Fruit fly (Drosophila melanogaster): ENCODE data around the gene CG3769.

CG3769 gene

DNA sequence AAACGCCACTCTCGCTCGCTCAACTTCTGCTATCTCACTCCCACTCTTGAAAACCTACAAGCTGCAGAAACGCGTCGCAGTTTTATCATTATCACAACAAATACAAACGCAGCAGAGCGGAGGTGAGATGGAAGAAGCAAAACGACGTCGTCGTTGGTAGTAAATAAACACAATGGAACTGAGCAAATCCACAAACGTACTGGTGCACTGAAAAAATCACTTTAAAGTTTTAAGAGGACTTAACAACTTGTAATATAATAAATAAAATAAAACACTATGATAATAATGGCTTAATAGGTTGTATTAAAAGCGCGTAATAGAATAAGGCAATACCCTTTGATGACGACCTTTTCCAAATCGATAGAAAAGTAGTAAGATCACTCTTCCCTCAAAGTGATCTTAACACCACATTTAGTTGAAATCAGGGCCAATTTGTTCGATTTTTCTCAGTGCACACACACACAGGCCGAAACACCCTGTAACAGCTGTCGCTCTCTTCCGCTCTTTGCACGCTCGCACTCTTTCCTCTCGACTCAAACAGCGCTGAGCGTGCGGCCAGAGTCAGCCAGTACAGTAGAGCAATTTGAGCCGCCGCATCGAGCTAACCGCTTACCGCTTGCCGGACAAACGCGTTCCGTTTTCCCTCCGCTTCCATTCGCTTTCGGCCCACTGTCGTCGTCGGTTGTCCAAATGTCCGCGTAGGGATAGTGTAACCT, 14.2 kb downstream of the CG3769 start:
- TF ChIP-seq rn (GFP tag; IDR thresholded peaks at IDR 0.05) (peak; percentile 85), Snoo (tag; optimal IDR thresholded peaks at IDR 0.05) (peak; percentile 97), CG12605 (GFP tag; IDR thresholded peaks at IDR 0.05) (peak; percentile 89), CG34367 (tag; optimal IDR thresholded peaks at IDR 0.05) (peak; percentile 91), EcR (GFP tag; optimal IDR thresholded peaks at IDR 0.05) (peak; percentile 51), CG17806 (tag; optimal IDR thresholded peaks at IDR 0.05) (peak; percentile 92), gl (tag; optimal IDR thresholded peaks at IDR 0.05) (peak; percentile 82), CG32121 (GFP tag; IDR thresholded peaks at IDR 0.05) (peak; percentile 95), CG9948 (tag; optimal IDR thresholded peaks at IDR 0.05) (peak; percentile 94), CG13204 (GFP tag; optimal IDR thresholded peaks at IDR 0.05) (peak; percentile 92), CG14655 (GFP tag; optimal IDR thresholded peaks at IDR 0.05) (peak; percentile 95), Ets98B (GFP tag; IDR thresholded peaks at IDR 0.05) (peak; percentile 92), D1 (tag; optimal IDR thresholded peaks at IDR 0.05) (peak; percentile 90), CG10348 (GFP tag; IDR thresholded peaks at IDR 0.05) (peak; percentile 88), Pif1B (GFP tag; optimal IDR thresholded peaks at IDR 0.05) (peak; percentile 92), fd96Ca (GFP tag; IDR thresholded peaks at IDR 0.05) (peak; percentile 97), CG15710 (tag; optimal IDR thresholded peaks at IDR 0.05) (peak; percentile 97), Pif1A (GFP tag; optimal IDR thresholded peaks at IDR 0.05) (peak; percentile 96), CG4496 (GFP tag; IDR thresholded peaks at IDR 0.05) (peak; percentile 93), CG8301 (tag; optimal IDR thresholded peaks at IDR 0.05) (peak; percentile 92), CG8159 (tag; optimal IDR thresholded peaks at IDR 0.05) (peak; percentile 96)

- no peak for TF ChIP-seq CG13204 (GFP tag; optimal IDR thresholded peaks at IDR 0.05)
- no peak for TF ChIP-seq rn (GFP tag; IDR thresholded peaks at IDR 0.05)
- no peak for TF ChIP-seq CG8301 (tag; optimal IDR thresholded peaks at IDR 0.05)
These were observed 17.8 kb downstream of the CG3769 start for dm6 chr2L:9452959-9453358.

- TF ChIP-seq CG15710 (tag; optimal IDR thresholded peaks at IDR 0.05) (no peak), gl (tag; optimal IDR thresholded peaks at IDR 0.05) (no peak), CG9948 (tag; optimal IDR thresholded peaks at IDR 0.05) (no peak), CG4496 (GFP tag; IDR thresholded peaks at IDR 0.05) (no peak), CG17806 (tag; optimal IDR thresholded peaks at IDR 0.05) (no peak), EcR (GFP tag; optimal IDR thresholded peaks at IDR 0.05) (no peak), CG8159 (tag; optimal IDR thresholded peaks at IDR 0.05) (no peak), CG10348 (GFP tag; IDR thresholded peaks at IDR 0.05) (no peak), D1 (tag; optimal IDR thresholded peaks at IDR 0.05) (no peak), Ets98B (GFP tag; IDR thresholded peaks at IDR 0.05) (no peak), CG12605 (GFP tag; IDR thresholded peaks at IDR 0.05) (no peak), fd96Ca (GFP tag; IDR thresholded peaks at IDR 0.05) (no peak), CG14655 (GFP tag; optimal IDR thresholded peaks at IDR 0.05) (no peak), Pif1B (GFP tag; optimal IDR thresholded peaks at IDR 0.05) (no peak)
These were observed 19.3 kb downstream of the CG3769 start for dm6 chr2L:9454369-9455054.

DNA sequence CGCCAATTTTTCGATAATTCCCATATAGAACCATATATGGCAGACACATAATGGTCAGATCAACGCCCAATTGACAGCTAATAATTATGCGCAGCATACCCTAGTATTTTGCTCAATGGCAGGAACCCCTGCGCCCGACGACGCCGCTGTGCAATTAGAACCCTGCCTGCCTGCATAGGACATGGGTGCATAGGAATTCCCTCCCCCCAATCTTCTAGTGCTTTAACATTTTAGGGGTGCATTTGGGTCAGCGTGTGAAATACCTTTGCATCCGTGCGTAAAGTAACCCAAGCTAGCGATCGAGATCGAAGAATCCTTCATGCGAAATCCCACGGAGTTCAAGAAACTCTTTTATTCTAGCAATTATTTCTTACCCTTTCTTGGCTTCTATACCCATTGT, 20.0 kb downstream of the CG3769 start:
- TF ChIP-seq Pif1B (GFP tag; optimal IDR thresholded peaks at IDR 0.05): no peak
- TF ChIP-seq CG17806 (tag; optimal IDR thresholded peaks at IDR 0.05): no peak

- TF ChIP-seq EcR (GFP tag; optimal IDR thresholded peaks at IDR 0.05) (no peak), CG12605 (GFP tag; IDR thresholded peaks at IDR 0.05) (no peak), CG9948 (tag; optimal IDR thresholded peaks at IDR 0.05) (no peak), CG10348 (GFP tag; IDR thresholded peaks at IDR 0.05) (no peak), CG8159 (tag; optimal IDR thresholded peaks at IDR 0.05) (no peak), CG34367 (tag; optimal IDR thresholded peaks at IDR 0.05) (no peak)
These were observed 22.3 kb downstream of the CG3769 start for dm6 chr2L:9457456-9457855.

DNA sequence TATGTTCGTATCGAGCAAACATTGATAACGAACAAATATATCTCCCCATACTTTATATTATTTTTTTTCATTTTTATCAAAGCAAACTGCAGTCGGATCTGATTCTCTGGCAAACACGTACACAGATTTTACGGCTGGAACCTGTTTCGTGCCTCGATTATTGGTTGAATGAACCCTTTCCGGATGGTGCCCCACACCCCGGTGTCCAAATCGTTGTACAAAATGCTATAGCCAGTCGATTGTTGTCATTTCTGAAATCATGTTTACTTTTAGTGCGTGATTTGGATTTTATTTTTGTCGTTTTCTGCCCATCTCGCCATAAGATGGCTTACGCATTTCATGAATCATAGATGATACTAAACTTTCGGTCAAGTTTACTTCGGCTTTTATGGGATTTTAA, 22.7 kb downstream of the CG3769 start:
- TF ChIP-seq CG8159 (tag; optimal IDR thresholded peaks at IDR 0.05) (no peak), EcR (GFP tag; optimal IDR thresholded peaks at IDR 0.05) (peak; percentile 91)

dm6 chr2L:9459372-9460091, 24.3 kb downstream of the CG3769 start:
- TF ChIP-seq CG13204 (GFP tag; optimal IDR thresholded peaks at IDR 0.05) (no peak), Ets98B (GFP tag; IDR thresholded peaks at IDR 0.05) (no peak), EcR (GFP tag; optimal IDR thresholded peaks at IDR 0.05) (peak; percentile 17), CG34367 (tag; optimal IDR thresholded peaks at IDR 0.05) (no peak), CG14655 (GFP tag; optimal IDR thresholded peaks at IDR 0.05) (no peak)

Measured in whole organism, pupa.